Worm (Caenorhabditis elegans): ENCODE data around the gene sra-14.

DNA sequence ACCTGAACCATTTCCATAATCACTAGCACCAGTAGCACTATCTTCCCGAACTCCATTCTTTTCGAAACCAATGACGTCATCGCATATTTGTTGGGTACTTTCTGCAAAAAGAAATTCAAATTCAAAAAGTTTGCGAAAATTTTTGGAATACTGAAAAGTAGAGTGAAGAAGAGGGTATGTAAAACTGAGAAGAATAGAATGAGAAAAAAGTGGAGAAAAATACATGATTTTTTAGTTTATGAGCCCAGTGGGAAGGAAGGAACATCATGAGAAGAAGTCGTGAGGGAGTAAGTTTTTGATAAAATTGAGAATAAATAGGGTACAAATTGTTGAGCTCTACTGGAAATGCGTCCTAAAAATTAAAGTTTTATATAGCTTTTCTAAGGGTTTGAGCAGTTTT lies 45.0 kb upstream of the sra-14 start, which contains the start of gene lgc-35:
- no peak for TF ChIP-seq ama-1 (optimal IDR thresholded peaks at IDR 0.05)
- TF ChIP-seq ama-1 (GFP tag; optimal IDR thresholded peaks at IDR 0.05), result no peak
- no peak for TF ChIP-seq F57C9.4 (tag; optimal IDR thresholded peaks at IDR 0.05)
- no peak for TF ChIP-seq sdz-38 (tag; optimal IDR thresholded peaks at IDR 0.05)
- no peak for TF ChIP-seq lsy-27 (tag; optimal IDR thresholded peaks at IDR 0.05; ENCODE audit: borderline replicate concordance, insufficient read depth)
- TF ChIP-seq cebp-2 (GFP tag; IDR thresholded peaks at IDR 0.05), result no peak
- TF ChIP-seq snpc-1.3 (tag; optimal IDR thresholded peaks at IDR 0.05; ENCODE audit: insufficient read depth), result no peak
- TF ChIP-seq ets-4 (GFP tag; optimal IDR thresholded peaks at IDR 0.05), result no peak
- TF ChIP-seq F52B5.7 (tag; optimal IDR thresholded peaks at IDR 0.05), result no peak
- TF ChIP-seq fkh-3 (tag; optimal IDR thresholded peaks at IDR 0.05), result no peak
- no peak for TF ChIP-seq F37B4.10 (GFP tag; IDR thresholded peaks at IDR 0.05)
- no peak for TF ChIP-seq let-607 (tag; optimal IDR thresholded peaks at IDR 0.05)
- no peak for TF ChIP-seq ceh-27 (GFP tag; optimal IDR thresholded peaks at IDR 0.05)
- TF ChIP-seq mcd-1 (GFP tag; IDR thresholded peaks at IDR 0.05), result no peak
- no peak for TF ChIP-seq aptf-3 (GFP tag; IDR thresholded peaks at IDR 0.05)
